Worm (Caenorhabditis elegans) whole organism, L4 larva: ENCODE measurements around the gene F28E10.4.

ENCODE experiments used
- F44E2.7 ChIP-seq: fragments of 200-800 bp; sonication (Bioruptor generic); IDR thresholded peaks from 2 replicates; pipeline ENCODE4 v2.1.2; 2022; ENCODE audit warnings: missing genetic modification characterization, missing compliant biosample characterization
- ZK546.5 ChIP-seq, 2 experiments: sonication (generic microtip); optimal IDR thresholded peaks; 2 replicates each; lab custom pipeline; 2017; ENCODE audit warnings: missing biosample characterization in 2 of 2, missing genetic modification characterization in 2 of 2
- daf-12 ChIP-seq: fragments of 150-350 bp; optimal IDR thresholded peaks from 2 replicates; lab custom pipeline; 2014; ENCODE audit warnings: missing biosample characterization, missing genetic modification reagents, missing genetic modification characterization
- lin-29 ChIP-seq: fragments of 200-800 bp; sonication (Bioruptor generic); IDR thresholded peaks from 2 replicates; pipeline ENCODE4 v1.3.6; 2022; ENCODE audit warnings: missing genetic modification reagents, missing genetic modification characterization, missing compliant biosample characterization
- madf-5 ChIP-seq, 2 experiments: fragments of 200-800 bp; sonication (Bioruptor generic); IDR thresholded peaks; 2 replicates each; pipeline ENCODE4 v1.3.6; 2022; ENCODE audit warnings: missing compliant biosample characterization in 2 of 2, missing genetic modification characterization in 2 of 2
- mdl-1 ChIP-seq, 2 experiments: fragments of 150-350 bp in 1 of 2; sonication (generic microtip) in 1 of 2; optimal IDR thresholded peaks; 2 replicates each; lab custom pipeline; 2014 to 2017; ENCODE audit warnings: missing biosample characterization in 2 of 2, missing genetic modification characterization in 2 of 2
- nhr-28 ChIP-seq: fragments of 150-350 bp; optimal IDR thresholded peaks from 2 replicates; lab custom pipeline; 2014; ENCODE audit warnings: missing biosample characterization, missing genetic modification characterization
- nhr-42 ChIP-seq: fragments of 200-800 bp; sonication (Bioruptor generic); IDR thresholded peaks from 2 replicates; pipeline ENCODE4 v1.3.6; 2022; ENCODE audit warnings: missing genetic modification characterization, missing compliant biosample characterization
- nhr-6 ChIP-seq: fragments of 150-350 bp; optimal IDR thresholded peaks from 2 replicates; lab custom pipeline; 2014; ENCODE audit warnings: missing biosample characterization, missing genetic modification characterization
- zag-1 ChIP-seq: fragments of 150-350 bp; optimal IDR thresholded peaks from 2 replicates; lab custom pipeline; 2014; ENCODE audit warnings: missing biosample characterization, missing genetic modification characterization
- ztf-11 ChIP-seq: fragments of 150-350 bp; optimal IDR thresholded peaks from 2 replicates; lab custom pipeline; 2014; ENCODE audit warnings: missing biosample characterization, missing genetic modification characterization

DNA sequence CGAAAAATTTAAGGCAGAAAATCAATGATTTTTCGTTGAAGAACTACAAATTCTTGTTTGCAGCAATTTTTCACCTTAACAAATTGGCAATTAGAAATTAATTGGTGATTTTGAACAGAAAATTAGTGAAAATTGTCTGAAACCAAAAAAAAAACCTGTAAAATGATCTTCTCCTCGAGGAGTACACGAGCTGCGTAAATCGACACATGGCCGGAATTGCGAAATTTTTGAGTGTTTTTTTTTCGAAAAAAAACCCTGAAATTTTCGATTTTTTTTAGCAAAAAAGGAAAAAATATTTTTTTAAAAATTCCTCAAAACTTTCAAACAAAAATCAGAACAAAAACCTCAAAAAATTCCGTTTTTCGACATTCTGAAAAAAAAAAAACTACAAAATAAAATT, 15.7 kb downstream of the F28E10.4 start:
- TF ChIP-seq nhr-6 (tag; lab: Kevin White, UChicago) (no peak), daf-12 (tag; lab: Kevin White, UChicago) (no peak), nhr-28 (no peak), ZK546.5 (tag; optimal IDR thresholded peaks at IDR 0.05; lab: Kevin White, UChicago) (no peak), madf-5 (GFP tag; IDR thresholded peaks at IDR 0.05; lab: Robert Waterston, UW) (no peak), mdl-1 (tag; optimal IDR thresholded peaks at IDR 0.05; lab: Kevin White, UChicago) (no peak), F44E2.7 (GFP tag; lab: Robert Waterston, UW) (no peak), lin-29 (GFP tag; lab: Robert Waterston, UW) (no peak), ztf-11 (no peak), zag-1 (tag; lab: Kevin White, UChicago) (no peak), nhr-42 (no peak)
